Worm (Caenorhabditis elegans): Measurements from ENCODE around the gene Y67H2A.7.

- no peak for TF ChIP-seq bed-1 (GFP tag; IDR thresholded peaks at IDR 0.05)
- TF ChIP-seq ztf-18 (tag; optimal IDR thresholded peaks at IDR 0.05): no peak
- no peak for TF ChIP-seq F55B11.4 (tag; optimal IDR thresholded peaks at IDR 0.05; ENCODE audit: borderline replicate concordance, insufficient read depth)
- no peak for TF ChIP-seq nhr-120 (GFP tag; IDR thresholded peaks at IDR 0.05)
- TF ChIP-seq ceh-58 (GFP tag; IDR thresholded peaks at IDR 0.05): no peak
- TF ChIP-seq ceh-27 (GFP tag; optimal IDR thresholded peaks at IDR 0.05): no peak
- TF ChIP-seq akir-1 (GFP tag; optimal IDR thresholded peaks at IDR 0.05): no peak
- TF ChIP-seq efl-1 (GFP tag; optimal IDR thresholded peaks at IDR 0.05): peak; percentile 98
- TF ChIP-seq let-607 (tag; optimal IDR thresholded peaks at IDR 0.05): no peak
- TF ChIP-seq sea-2 (GFP tag; IDR thresholded peaks at IDR 0.05): no peak
- TF ChIP-seq Y56A3A.18 (GFP tag; IDR thresholded peaks at IDR 0.05): no peak
- no peak for TF ChIP-seq F22D6.2 (tag; optimal IDR thresholded peaks at IDR 0.05)
- no peak for TF ChIP-seq ccch-3 (GFP tag; optimal IDR thresholded peaks at IDR 0.05)
Measured at ce11 chrIV:13353143-13353773, 49.7 kb downstream of the Y67H2A.7 start, which contains the start of the genes rec-8 and mex-5.
